Fruit fly (Drosophila melanogaster) whole organism, embryonic: Measurements from ENCODE around the gene Arp10.

ENCODE experiments used
- Adf1 ChIP-seq: fragments of 200-800 bp; sonication (Bioruptor generic); IDR thresholded peaks from 2 replicates; pipeline ENCODE4 v1.3.6; 2022; ENCODE audit warnings: missing biosample characterization, missing genetic modification characterization
- Atf-2 ChIP-seq: fragments of 200-800 bp; sonication (Bioruptor generic); optimal IDR thresholded peaks from 2 replicates; lab custom pipeline; 2016; ENCODE audit warnings: missing biosample characterization, missing genetic modification characterization
- Awh ChIP-seq: fragments of 200-800 bp; sonication (Bioruptor generic); IDR thresholded peaks from 2 replicates; pipeline ENCODE4, ENCODE4 v1.3.6; 2022; ENCODE audit warnings: missing biosample characterization, missing genetic modification characterization
- Bdp1 ChIP-seq: fragments of 200-800 bp; sonication (Bioruptor generic); optimal IDR thresholded peaks from 3 replicates; lab custom pipeline; 2016; ENCODE audit warnings: missing biosample characterization, missing genetic modification characterization
- CG10267 ChIP-seq: fragments of 200-800 bp; sonication (Bioruptor generic); optimal IDR thresholded peaks from 2 replicates; lab custom pipeline; 2018; ENCODE audit warnings: missing biosample characterization, mild to moderate bottlenecking, missing genetic modification characterization, moderate library complexity
- CG11560 ChIP-seq: fragments of 200-800 bp; sonication (Bioruptor generic); IDR thresholded peaks from 3 replicates; pipeline ENCODE4 v1.3.6; 2022; ENCODE audit warnings: missing biosample characterization, missing genetic modification characterization
- CG12155 ChIP-seq: fragments of 200-800 bp; sonication (Bioruptor generic); optimal IDR thresholded peaks from 3 replicates; lab custom pipeline; 2016; ENCODE audit warnings: missing biosample characterization, missing genetic modification characterization
- CG12744 ChIP-seq: fragments of 200-800 bp; sonication (Bioruptor generic); optimal IDR thresholded peaks from 2 replicates; lab custom pipeline; 2016; ENCODE audit warnings: missing biosample characterization, missing genetic modification characterization
- CG13123 ChIP-seq: fragments of 200-800 bp; sonication (Bioruptor generic); optimal IDR thresholded peaks from 2 replicates; lab custom pipeline; 2016; ENCODE audit warnings: missing biosample characterization, missing genetic modification characterization
- CG14441 ChIP-seq: fragments of 200-800 bp; sonication (Bioruptor generic); IDR thresholded peaks from 2 replicates; pipeline ENCODE4 v1.3.6; 2022; ENCODE audit warnings: missing biosample characterization, missing genetic modification characterization
- CG15011 ChIP-seq: fragments of 200-800 bp; sonication (Bioruptor generic); optimal IDR thresholded peaks from 3 replicates; lab custom pipeline; 2018; ENCODE audit warnings: missing biosample characterization, mild to moderate bottlenecking, missing genetic modification characterization
- CG17359 ChIP-seq: fragments of 200-800 bp; sonication (Bioruptor generic); optimal IDR thresholded peaks from 3 replicates; lab custom pipeline; 2018; ENCODE audit warnings: missing biosample characterization, mild to moderate bottlenecking, missing genetic modification characterization, moderate library complexity
- CG17912 ChIP-seq: fragments of 200-800 bp; sonication (Bioruptor generic); optimal IDR thresholded peaks from 2 replicates; lab custom pipeline; 2018; ENCODE audit warnings: missing biosample characterization, mild to moderate bottlenecking, missing genetic modification characterization
- CG18764 ChIP-seq: fragments of 200-800 bp; sonication (Bioruptor generic); optimal IDR thresholded peaks from 3 replicates; lab custom pipeline; 2016; ENCODE audit warnings: missing biosample characterization, missing genetic modification characterization
- CG2120 ChIP-seq: fragments of 200-800 bp; sonication (Bioruptor generic); optimal IDR thresholded peaks from 3 replicates; lab custom pipeline; 2016; ENCODE audit warnings: missing biosample characterization, missing genetic modification characterization
- CG30020 ChIP-seq: fragments of 200-800 bp; optimal IDR thresholded peaks from 2 replicates; lab custom pipeline; 2019; ENCODE audit warnings: missing biosample characterization, mild to moderate bottlenecking, missing genetic modification characterization, moderate library complexity
- CG3065 ChIP-seq: fragments of 200-800 bp; sonication (Bioruptor generic); optimal IDR thresholded peaks from 2 replicates; lab custom pipeline; 2016; ENCODE audit warnings: missing biosample characterization, missing genetic modification characterization
- CG7357 ChIP-seq: fragments of 200-800 bp; sonication (Bioruptor generic); IDR thresholded peaks from 3 replicates; pipeline ENCODE4 v1.3.6; 2022; ENCODE audit warnings: missing biosample characterization, missing genetic modification characterization
- CG8281 ChIP-seq: fragments of 200-800 bp; sonication (Bioruptor generic); optimal IDR thresholded peaks from 2 replicates; lab custom pipeline; 2018; ENCODE audit warnings: missing biosample characterization, mild to moderate bottlenecking, missing genetic modification characterization, moderate library complexity
- CG9215 ChIP-seq: fragments of 200-800 bp; sonication (Bioruptor generic); IDR thresholded peaks from 2 replicates; pipeline ENCODE4 v1.3.6; 2022; ENCODE audit warnings: missing biosample characterization, missing genetic modification characterization
- CTCF ChIP-seq: fragments of 200-800 bp; sonication (Bioruptor generic); optimal IDR thresholded peaks from 2 replicates; lab custom pipeline; 2017; ENCODE audit warnings: missing biosample characterization, mild to moderate bottlenecking, missing genetic modification characterization, moderate library complexity
- CrebB ChIP-seq: fragments of 200-800 bp; sonication (Bioruptor generic); optimal IDR thresholded peaks from 3 replicates; lab custom pipeline; 2018; ENCODE audit warnings: missing biosample characterization, mild to moderate bottlenecking, missing genetic modification characterization
- D19A ChIP-seq: fragments of 200-800 bp; optimal IDR thresholded peaks from 3 replicates; lab custom pipeline; 2019; ENCODE audit warnings: missing biosample characterization, mild to moderate bottlenecking, missing genetic modification characterization, moderate library complexity
- Deaf1 ChIP-seq: fragments of 200-800 bp; optimal IDR thresholded peaks from 3 replicates; lab custom pipeline; 2019; ENCODE audit warnings: missing biosample characterization, mild to moderate bottlenecking, missing genetic modification characterization, moderate library complexity
- Doc3 ChIP-seq: fragments of 200-800 bp; sonication (Bioruptor generic); IDR thresholded peaks from 3 replicates; pipeline ENCODE4 v1.3.6; 2022; ENCODE audit warnings: missing biosample characterization, missing genetic modification characterization; ENCODE audit not compliant: partially characterized antibody
- HLH54F ChIP-seq: fragments of 200-800 bp; sonication (Bioruptor generic); optimal IDR thresholded peaks from 3 replicates; lab custom pipeline; 2016; ENCODE audit warnings: missing biosample characterization, missing genetic modification characterization
- Hey ChIP-seq: fragments of 200-800 bp; sonication (Bioruptor generic); optimal IDR thresholded peaks from 3 replicates; lab custom pipeline; 2018; ENCODE audit warnings: missing biosample characterization, mild to moderate bottlenecking, missing genetic modification characterization
- Med ChIP-seq: fragments of 200-800 bp; sonication (Bioruptor generic); peaks from one replicate; lab custom pipeline; 2016; ENCODE audit warnings: missing biosample characterization, missing genetic modification characterization, mild to moderate bottlenecking, inconsistent platforms, moderate library complexity
- Mes4 ChIP-seq: fragments of 200-800 bp; sonication (Bioruptor generic); optimal IDR thresholded peaks from 2 replicates; lab custom pipeline; 2016; ENCODE audit warnings: missing biosample characterization, missing genetic modification characterization
- Opbp ChIP-seq: fragments of 200-800 bp; sonication (Bioruptor generic); IDR thresholded peaks from 3 replicates; pipeline ENCODE4 v1.3.6; 2022; ENCODE audit warnings: missing biosample characterization, missing genetic modification characterization; ENCODE audit not compliant: partially characterized antibody
- Poxn ChIP-seq: fragments of 200-800 bp; sonication (Bioruptor generic); IDR thresholded peaks from 2 replicates; pipeline ENCODE4 v1.3.6; 2022; ENCODE audit warnings: missing biosample characterization, missing genetic modification characterization
- Usf ChIP-seq: fragments of 200-800 bp; sonication (Bioruptor generic); optimal IDR thresholded peaks from 2 replicates; lab custom pipeline; 2017; ENCODE audit warnings: missing genotype, missing biosample characterization, missing genetic modification characterization
- cad ChIP-seq: fragments of >200 bp; optimal IDR thresholded peaks from 2 replicates; lab custom pipeline; 2017; ENCODE audit warnings: missing biosample characterization, missing genetic modification characterization
- crc ChIP-seq: fragments of 200-800 bp; sonication (Bioruptor generic); optimal IDR thresholded peaks from 2 replicates; lab custom pipeline; 2016; ENCODE audit warnings: missing biosample characterization, missing genetic modification characterization
- da ChIP-seq: fragments of 200-800 bp; sonication (Bioruptor generic); optimal IDR thresholded peaks from 2 replicates; lab custom pipeline; 2016; ENCODE audit warnings: missing biosample characterization, missing genetic modification characterization
- eyg ChIP-seq: fragments of 200-800 bp; sonication (Bioruptor generic); optimal IDR thresholded peaks from 3 replicates; lab custom pipeline; 2016; ENCODE audit warnings: missing biosample characterization, missing genetic modification characterization
- fd3F ChIP-seq: fragments of 200-800 bp; sonication (Bioruptor generic); optimal IDR thresholded peaks from 2 replicates; lab custom pipeline; 2018; ENCODE audit warnings: missing biosample characterization, mild to moderate bottlenecking, missing genetic modification characterization, moderate library complexity
- fd96Cb ChIP-seq: fragments of 200-800 bp; sonication (Bioruptor generic); optimal IDR thresholded peaks from 2 replicates; lab custom pipeline; 2018; ENCODE audit warnings: missing biosample characterization, mild to moderate bottlenecking, missing genetic modification characterization, moderate library complexity
- grn ChIP-seq: fragments of 200-800 bp; sonication (Bioruptor generic); optimal IDR thresholded peaks from 3 replicates; lab custom pipeline; 2017; ENCODE audit warnings: missing biosample characterization, missing genetic modification characterization
- lov ChIP-seq, 2 experiments: fragments of 200-800 bp in 1 of 2; fragments of >200 bp in 1 of 2; sonication (Bioruptor generic) in 1 of 2; IDR thresholded peaks in 1 of 2; optimal IDR thresholded peaks in 1 of 2; 2 replicates in 1 of 2; 3 replicates in 1 of 2; pipeline versions ENCODE4 v1.3.6 to Lab custom; 2017 to 2022; ENCODE audit warnings: missing biosample characterization in 1 of 2, missing genetic modification characterization in 1 of 2
- nau ChIP-seq: fragments of 200-800 bp; sonication (Bioruptor generic); optimal IDR thresholded peaks from 3 replicates; lab custom pipeline; 2017; ENCODE audit warnings: missing biosample characterization, mild to moderate bottlenecking, missing genetic modification characterization, missing genetic modification reagents
- nerfin-1 ChIP-seq: fragments of 200-800 bp; sonication (Bioruptor generic); optimal IDR thresholded peaks from 3 replicates; lab custom pipeline; 2019; ENCODE audit warnings: missing biosample characterization, mild to moderate bottlenecking, missing genetic modification characterization, moderate library complexity
- nerfin-2 ChIP-seq: fragments of 200-800 bp; sonication (Bioruptor generic); IDR thresholded peaks from 2 replicates; pipeline ENCODE4 v1.3.6; 2022; ENCODE audit warnings: missing biosample characterization, missing genetic modification characterization; ENCODE audit not compliant: partially characterized antibody
- onecut ChIP-seq: fragments of 200-800 bp; sonication (Bioruptor generic); IDR thresholded peaks from 2 replicates; pipeline ENCODE4 v1.3.6; 2022; ENCODE audit warnings: missing biosample characterization, missing genetic modification characterization
- pb ChIP-seq: fragments of 200-800 bp; sonication (Bioruptor generic); optimal IDR thresholded peaks from 3 replicates; lab custom pipeline; 2016; ENCODE audit warnings: missing biosample characterization, missing genetic modification characterization
- phol ChIP-seq: fragments of 200-800 bp; sonication (Bioruptor generic); optimal IDR thresholded peaks from 3 replicates; lab custom pipeline; 2018; ENCODE audit warnings: missing biosample characterization, mild to moderate bottlenecking, missing genetic modification characterization, moderate library complexity
- psq ChIP-seq: fragments of 200-800 bp; sonication (Bioruptor generic); optimal IDR thresholded peaks from 2 replicates; lab custom pipeline; 2017; ENCODE audit warnings: missing biosample characterization, missing genetic modification characterization
- repo ChIP-seq: fragments of 200-800 bp; sonication (Bioruptor generic); optimal IDR thresholded peaks from 2 replicates; lab custom pipeline; 2016; ENCODE audit warnings: missing biosample characterization, missing genetic modification characterization
- sc ChIP-seq, 3 experiments: fragments of >200 bp in 2 of 3; fragments of 200-800 bp in 1 of 3; sonication (Bioruptor generic) in 1 of 3; optimal IDR thresholded peaks; 2 replicates in 2 of 3; 3 replicates in 1 of 3; lab custom pipeline; 2017; ENCODE audit warnings: mild to moderate bottlenecking in 1 of 3, missing biosample characterization in 1 of 3, missing genetic modification characterization in 1 of 3, missing genetic modification reagents in 1 of 3
- shn ChIP-seq: fragments of 200-800 bp; sonication (Bioruptor generic); optimal IDR thresholded peaks from 3 replicates; lab custom pipeline; 2016; ENCODE audit warnings: missing biosample characterization, missing genetic modification characterization
- sr ChIP-seq: fragments of 200-800 bp; sonication (Bioruptor generic); IDR thresholded peaks from 3 replicates; pipeline ENCODE4 v1.3.6; 2022; ENCODE audit warnings: missing biosample characterization, missing genetic modification characterization
- wek ChIP-seq: fragments of 200-800 bp; sonication (Bioruptor generic); optimal IDR thresholded peaks from 3 replicates; lab custom pipeline; 2018; ENCODE audit warnings: missing biosample characterization, mild to moderate bottlenecking, missing genetic modification characterization, moderate library complexity

Gene Arp10

DNA sequence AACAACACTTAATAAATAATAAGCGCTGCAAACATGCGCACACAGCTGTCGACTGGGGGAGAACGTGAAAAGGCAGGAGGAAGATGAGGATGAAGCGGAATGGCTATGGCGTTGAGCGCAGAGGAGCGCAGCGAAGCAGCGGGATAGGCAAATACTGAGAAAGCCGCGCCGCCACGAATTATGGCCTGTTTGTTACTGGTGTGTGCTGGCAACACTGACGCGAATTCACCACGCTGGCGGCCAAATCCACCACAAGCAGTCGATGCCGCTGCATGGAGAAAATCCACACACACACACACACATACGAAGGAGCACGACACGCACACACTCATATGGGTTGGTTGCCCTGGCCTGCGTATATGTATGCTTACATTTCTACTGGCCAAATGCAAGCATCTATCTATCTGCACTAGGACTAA is 9.0 kb downstream of the Arp10 start (continued):
- no peak for TF ChIP-seq nerfin-2 (GFP tag; lab: Robert Waterston, UW)
- TF ChIP-seq repo, result no peak
- TF ChIP-seq grn (GFP tag; lab: Kevin White, UChicago), result no peak
- TF ChIP-seq CG12744 (GFP tag; lab: Kevin White, UChicago), result no peak
- no peak for TF ChIP-seq Hey
- TF ChIP-seq CG17912, result no peak
- no peak for TF ChIP-seq CG15011
- TF ChIP-seq shn, result no peak
- no peak for TF ChIP-seq HLH54F
- no peak for TF ChIP-seq CG10267 (tag; lab: Kevin White, UChicago)
- no peak for TF ChIP-seq Poxn
- peak; percentile 18 for TF ChIP-seq Deaf1 (tag; lab: Kevin White, UChicago)
- no peak for TF ChIP-seq fd3F
- peak; percentile 10 for TF ChIP-seq wek (GFP tag; lab: Kevin White, UChicago)
- no peak for TF ChIP-seq CG11560
- TF ChIP-seq onecut (GFP tag; lab: Robert Waterston, UW), result no peak
- TF ChIP-seq Atf-2, result no peak
- no peak for TF ChIP-seq CTCF (GFP tag; lab: Kevin White, UChicago)
- TF ChIP-seq Usf (GFP tag; lab: Kevin White, UChicago), result no peak
- no peak for TF ChIP-seq Opbp
- TF ChIP-seq CG13123 (GFP tag; lab: Kevin White, UChicago), result no peak
- no peak for TF ChIP-seq CrebB (tag; lab: Kevin White, UChicago)
- TF ChIP-seq eyg, result no peak
- no peak for TF ChIP-seq pb (GFP tag; lab: Kevin White, UChicago)
- no peak for TF ChIP-seq CG18764 (GFP tag; lab: Kevin White, UChicago)
- no peak for TF ChIP-seq CG30020 (tag; lab: Kevin White, UChicago)
- TF ChIP-seq Med (GFP tag; lab: Kevin White, UChicago), result peak; percentile 34
- no peak for TF ChIP-seq Awh
- TF ChIP-seq lov (optimal IDR thresholded peaks at IDR 0.05; lab: Kevin White, UChicago), result no peak
- TF ChIP-seq lov (GFP tag; IDR thresholded peaks at IDR 0.05; lab: Robert Waterston, UW), result no peak
- TF ChIP-seq Bdp1 (GFP tag; lab: Kevin White, UChicago), result no peak
- no peak for TF ChIP-seq CG14441 (GFP tag; lab: Robert Waterston, UW)
- TF ChIP-seq nerfin-1 (tag; lab: Kevin White, UChicago), result peak; percentile 73
- no peak for TF ChIP-seq D19A (tag; lab: Kevin White, UChicago)
- no peak for TF ChIP-seq CG17359 (tag; lab: Kevin White, UChicago)
- no peak for TF ChIP-seq fd96Cb (tag; lab: Kevin White, UChicago)
- no peak for TF ChIP-seq Doc3 (GFP tag; lab: Robert Waterston, UW)
- TF ChIP-seq sc (optimal IDR thresholded peaks at IDR 0.05; lab: Kevin White, UChicago), result no peak
- TF ChIP-seq sc (GFP tag; optimal IDR thresholded peaks at IDR 0.05; lab: Kevin White, UChicago), result no peak
- TF ChIP-seq CG7357 (GFP tag; lab: Robert Waterston, UW), result no peak
- no peak for TF ChIP-seq CG12155 (GFP tag; lab: Kevin White, UChicago)
- TF ChIP-seq psq (GFP tag; lab: Kevin White, UChicago), result peak; percentile 69
- no peak for TF ChIP-seq da (GFP tag; lab: Kevin White, UChicago)
- TF ChIP-seq CG8281 (tag; lab: Kevin White, UChicago), result no peak
- TF ChIP-seq phol, result no peak
- TF ChIP-seq Adf1, result peak; percentile 54; the same call in 1 of the 2 replicates
- TF ChIP-seq sr (GFP tag; lab: Robert Waterston, UW), result no peak
- no peak for TF ChIP-seq crc
- TF ChIP-seq Mes4 (GFP tag; lab: Kevin White, UChicago), result no peak
- TF ChIP-seq cad (GFP tag; lab: Kevin White, UChicago), result no peak
- TF ChIP-seq CG2120 (GFP tag; lab: Kevin White, UChicago), result peak; percentile 30
- peak; percentile 86 for TF ChIP-seq CG9215 (GFP tag; lab: Robert Waterston, UW)
- TF ChIP-seq nau (GFP tag; lab: Kevin White, UChicago), result no peak
- no peak for TF ChIP-seq CG3065 (GFP tag; lab: Kevin White, UChicago)
